Worm (Caenorhabditis elegans): Measurements from ENCODE around the gene srh-282.

Gene srh-282

ce11 chrIV:273299-273698, at the start of gene srh-282:
srh-282 (minus strand) TSS chrIV:273399.
- TF ChIP-seq flt-1 (GFP tag; IDR thresholded peaks at IDR 0.05) = no peak
- no peak for TF ChIP-seq tbx-11 (GFP tag; IDR thresholded peaks at IDR 0.05)
- TF ChIP-seq hmbx-1 (tag; optimal IDR thresholded peaks at IDR 0.05) = no peak

ce11 chrIV:322497-322896, 49.3 kb upstream of the srh-282 start, which contains the start of gene grl-26:
grl-26 (minus strand) TSS chrIV:322814.
- peak; percentile 83 for TF ChIP-seq scrt-1 (GFP tag; IDR thresholded peaks at IDR 0.05)
- TF ChIP-seq ceh-13 (GFP tag; optimal IDR thresholded peaks at IDR 0.05) = no peak
- TF ChIP-seq aly-1 (tag; optimal IDR thresholded peaks at IDR 0.05) = peak; percentile 29
- no peak for TF ChIP-seq ceh-36 (tag; optimal IDR thresholded peaks at IDR 0.05)
- peak; percentile 72 for TF ChIP-seq pes-1 (GFP tag; IDR thresholded peaks at IDR 0.05)
- peak; percentile 38 for TF ChIP-seq hmg-4 (GFP tag; optimal IDR thresholded peaks at IDR 0.05)
- TF ChIP-seq ama-1 (optimal IDR thresholded peaks at IDR 0.05) = no peak
- peak; percentile 47 for TF ChIP-seq flt-1 (GFP tag; IDR thresholded peaks at IDR 0.05)
- no peak for TF ChIP-seq hmbx-1 (tag; optimal IDR thresholded peaks at IDR 0.05)
- peak; percentile 65; the same call in 1 of the 2 replicates for TF ChIP-seq tbx-37 (GFP tag; conservative IDR thresholded peaks at IDR 0.05)
- peak; percentile 56 for TF ChIP-seq tbx-11 (GFP tag; IDR thresholded peaks at IDR 0.05)
- TF ChIP-seq F13C5.2 (tag; optimal IDR thresholded peaks at IDR 0.05) = peak; percentile 50
- peak; percentile 38 for TF ChIP-seq hnd-1 (tag; optimal IDR thresholded peaks at IDR 0.05)
- no peak for TF ChIP-seq B0310.2 (tag; optimal IDR thresholded peaks at IDR 0.05)
- peak; percentile 34; the same call in 1 of the 2 replicates for TF ChIP-seq sea-1 (GFP tag; conservative IDR thresholded peaks at IDR 0.05)

- no peak for TF ChIP-seq aly-1 (tag; optimal IDR thresholded peaks at IDR 0.05)
- TF ChIP-seq pes-1 (GFP tag; IDR thresholded peaks at IDR 0.05) = no peak
- TF ChIP-seq hnd-1 (tag; optimal IDR thresholded peaks at IDR 0.05) = no peak
- TF ChIP-seq flt-1 (GFP tag; IDR thresholded peaks at IDR 0.05) = no peak
- no peak for TF ChIP-seq sea-1 (GFP tag; conservative IDR thresholded peaks at IDR 0.05)
- no peak for TF ChIP-seq ets-7 (tag; optimal IDR thresholded peaks at IDR 0.05)
- no peak for TF ChIP-seq tra-4 (tag; optimal IDR thresholded peaks at IDR 0.05)
- TF ChIP-seq scrt-1 (GFP tag; IDR thresholded peaks at IDR 0.05) = no peak
- no peak for TF ChIP-seq tbx-11 (GFP tag; IDR thresholded peaks at IDR 0.05)
- TF ChIP-seq hmbx-1 (tag; optimal IDR thresholded peaks at IDR 0.05) = no peak
- TF ChIP-seq ceh-36 (tag; optimal IDR thresholded peaks at IDR 0.05) = no peak
- no peak for TF ChIP-seq ceh-13 (GFP tag; optimal IDR thresholded peaks at IDR 0.05)
- no peak for TF ChIP-seq hmg-4 (GFP tag; optimal IDR thresholded peaks at IDR 0.05)
- no peak for TF ChIP-seq tbx-37 (GFP tag; conservative IDR thresholded peaks at IDR 0.05)
- TF ChIP-seq ama-1 (optimal IDR thresholded peaks at IDR 0.05) = no peak
- no peak for TF ChIP-seq F13C5.2 (tag; optimal IDR thresholded peaks at IDR 0.05)
- no peak for TF ChIP-seq B0310.2 (tag; optimal IDR thresholded peaks at IDR 0.05)
Observed at ce11 chrIV:320380-320779, 47.2 kb upstream of the srh-282 start, which contains the start of gene dsc-4. dsc-4 (minus strand) TSS chrIV:320544.

- no peak for TF ChIP-seq tra-4 (tag; optimal IDR thresholded peaks at IDR 0.05)
- no peak for TF ChIP-seq hmbx-1 (tag; optimal IDR thresholded peaks at IDR 0.05)
- no peak for TF ChIP-seq tbx-37 (GFP tag; conservative IDR thresholded peaks at IDR 0.05)
- TF ChIP-seq aly-1 (tag; optimal IDR thresholded peaks at IDR 0.05) = no peak
- TF ChIP-seq ceh-13 (GFP tag; optimal IDR thresholded peaks at IDR 0.05) = no peak
- no peak for TF ChIP-seq sea-1 (GFP tag; conservative IDR thresholded peaks at IDR 0.05)
- no peak for TF ChIP-seq F13C5.2 (tag; optimal IDR thresholded peaks at IDR 0.05)
- no peak for TF ChIP-seq flt-1 (GFP tag; IDR thresholded peaks at IDR 0.05)
- no peak for TF ChIP-seq tbx-11 (GFP tag; IDR thresholded peaks at IDR 0.05)
- no peak for TF ChIP-seq hmg-4 (GFP tag; optimal IDR thresholded peaks at IDR 0.05)
- TF ChIP-seq scrt-1 (GFP tag; IDR thresholded peaks at IDR 0.05) = no peak
- TF ChIP-seq ama-1 (optimal IDR thresholded peaks at IDR 0.05) = no peak
- no peak for TF ChIP-seq ets-7 (tag; optimal IDR thresholded peaks at IDR 0.05)
- TF ChIP-seq B0310.2 (tag; optimal IDR thresholded peaks at IDR 0.05) = no peak
- no peak for TF ChIP-seq ceh-36 (tag; optimal IDR thresholded peaks at IDR 0.05)
- no peak for TF ChIP-seq pes-1 (GFP tag; IDR thresholded peaks at IDR 0.05)
- TF ChIP-seq hnd-1 (tag; optimal IDR thresholded peaks at IDR 0.05) = no peak
Observed at ce11 chrIV:319654-320053, 46.5 kb upstream of the srh-282 start.

- TF ChIP-seq sea-1 (GFP tag; conservative IDR thresholded peaks at IDR 0.05) = no peak
- TF ChIP-seq flt-1 (GFP tag; IDR thresholded peaks at IDR 0.05) = no peak
- TF ChIP-seq tra-4 (tag; optimal IDR thresholded peaks at IDR 0.05) = no peak
- no peak for TF ChIP-seq pes-1 (GFP tag; IDR thresholded peaks at IDR 0.05)
- no peak for TF ChIP-seq F13C5.2 (tag; optimal IDR thresholded peaks at IDR 0.05)
- TF ChIP-seq ets-7 (tag; optimal IDR thresholded peaks at IDR 0.05) = no peak
- no peak for TF ChIP-seq scrt-1 (GFP tag; IDR thresholded peaks at IDR 0.05)
- TF ChIP-seq hnd-1 (tag; optimal IDR thresholded peaks at IDR 0.05) = no peak
- TF ChIP-seq hmg-4 (GFP tag; optimal IDR thresholded peaks at IDR 0.05) = no peak
Observed at ce11 chrIV:314475-314874, 41.3 kb upstream of the srh-282 start.

- TF ChIP-seq ceh-36 (tag; optimal IDR thresholded peaks at IDR 0.05) = no peak
- TF ChIP-seq B0310.2 (tag; optimal IDR thresholded peaks at IDR 0.05) = no peak
- no peak for TF ChIP-seq pes-1 (GFP tag; IDR thresholded peaks at IDR 0.05)
- no peak for TF ChIP-seq tbx-11 (GFP tag; IDR thresholded peaks at IDR 0.05)
- no peak for TF ChIP-seq ama-1 (optimal IDR thresholded peaks at IDR 0.05)
- no peak for TF ChIP-seq ceh-13 (GFP tag; optimal IDR thresholded peaks at IDR 0.05)
- TF ChIP-seq aly-1 (tag; optimal IDR thresholded peaks at IDR 0.05) = no peak
- no peak for TF ChIP-seq F13C5.2 (tag; optimal IDR thresholded peaks at IDR 0.05)
- no peak for TF ChIP-seq scrt-1 (GFP tag; IDR thresholded peaks at IDR 0.05)
- TF ChIP-seq hnd-1 (tag; optimal IDR thresholded peaks at IDR 0.05) = no peak
- no peak for TF ChIP-seq sea-1 (GFP tag; conservative IDR thresholded peaks at IDR 0.05)
- no peak for TF ChIP-seq tra-4 (tag; optimal IDR thresholded peaks at IDR 0.05)
- no peak for TF ChIP-seq hmbx-1 (tag; optimal IDR thresholded peaks at IDR 0.05)
- TF ChIP-seq ets-7 (tag; optimal IDR thresholded peaks at IDR 0.05) = no peak
- TF ChIP-seq tbx-37 (GFP tag; conservative IDR thresholded peaks at IDR 0.05) = no peak
- TF ChIP-seq flt-1 (GFP tag; IDR thresholded peaks at IDR 0.05) = no peak
- TF ChIP-seq hmg-4 (GFP tag; optimal IDR thresholded peaks at IDR 0.05) = no peak
Observed at ce11 chrIV:313615-314014, 40.4 kb upstream of the srh-282 start, which contains the start of gene snai-1. snai-1 (minus strand) TSS chrIV:313715.

ce11 chrIV:309526-309925, 36.3 kb upstream of the srh-282 start:
- TF ChIP-seq flt-1 (GFP tag; IDR thresholded peaks at IDR 0.05) (no peak), sea-1 (GFP tag; conservative IDR thresholded peaks at IDR 0.05) (no peak), tra-4 (tag; optimal IDR thresholded peaks at IDR 0.05) (no peak), ets-7 (tag; optimal IDR thresholded peaks at IDR 0.05) (no peak), tbx-11 (GFP tag; IDR thresholded peaks at IDR 0.05) (no peak), hmg-4 (GFP tag; optimal IDR thresholded peaks at IDR 0.05) (no peak), hnd-1 (tag; optimal IDR thresholded peaks at IDR 0.05) (no peak), scrt-1 (GFP tag; IDR thresholded peaks at IDR 0.05) (no peak), aly-1 (tag; optimal IDR thresholded peaks at IDR 0.05) (no peak), ama-1 (optimal IDR thresholded peaks at IDR 0.05) (no peak), hmbx-1 (tag; optimal IDR thresholded peaks at IDR 0.05) (no peak), ceh-36 (tag; optimal IDR thresholded peaks at IDR 0.05) (no peak), F13C5.2 (tag; optimal IDR thresholded peaks at IDR 0.05) (no peak), pes-1 (GFP tag; IDR thresholded peaks at IDR 0.05) (no peak), B0310.2 (tag; optimal IDR thresholded peaks at IDR 0.05) (no peak), ceh-13 (GFP tag; optimal IDR thresholded peaks at IDR 0.05) (no peak), tbx-37 (GFP tag; conservative IDR thresholded peaks at IDR 0.05) (no peak)
